Fruit fly (Drosophila melanogaster) Kc167 (cell line): Measurements from ENCODE around the gene Cka.

Experiments used
- Myc ChIP-seq: fragments of >200 bp; optimal IDR thresholded peaks from 2 replicates; lab custom pipeline; 2017; ENCODE audit warnings: missing external identifiers
- Sin3A ChIP-seq: fragments of >200 bp; optimal IDR thresholded peaks from 2 replicates; lab custom pipeline; 2018; ENCODE audit warnings: missing external identifiers
- h ChIP-seq: fragments of >200 bp; optimal IDR thresholded peaks from 3 replicates; lab custom pipeline; 2018; ENCODE audit warnings: missing external identifiers
- insv ChIP-seq: fragments of >200 bp; optimal IDR thresholded peaks from 3 replicates; lab custom pipeline; 2018; ENCODE audit warnings: missing external identifiers
- psq ChIP-seq: fragments of >200 bp; optimal IDR thresholded peaks from 2 replicates; lab custom pipeline; 2017; ENCODE audit warnings: missing external identifiers
- ttk ChIP-seq: sonication (Bioruptor generic); optimal IDR thresholded peaks from 2 replicates; lab custom pipeline; 2017; ENCODE audit warnings: missing external identifiers

The Cka gene

dm6 chr2L:7997290-7998079 is 33.0 kb upstream of the Cka start:
- no peak for TF ChIP-seq Myc
- no peak for TF ChIP-seq ttk (lab: Kevin White, UChicago)
- no peak for TF ChIP-seq h (lab: Kevin White, UChicago)
- TF ChIP-seq Sin3A (lab: Kevin White, UChicago), result no peak
- TF ChIP-seq insv (lab: Kevin White, UChicago), result no peak
- TF ChIP-seq psq (lab: Kevin White, UChicago), result no peak

- TF ChIP-seq Sin3A (lab: Kevin White, UChicago) (no peak), psq (lab: Kevin White, UChicago) (no peak), h (lab: Kevin White, UChicago) (no peak), insv (lab: Kevin White, UChicago) (no peak), ttk (lab: Kevin White, UChicago) (no peak), Myc (no peak)
These were observed 32.5 kb upstream of the Cka start, which contains the start of gene CG7227 for dm6 chr2L:7998080-7998457. TSS of gene CG7227 (minus strand) at chr2L:7998151.

dm6 chr2L:7998655-7999054 is 31.9 kb upstream of the Cka start, which contains the start of gene Sirup:
TSS of gene Sirup (plus strand) at chr2L:7998869.
- TF ChIP-seq psq (lab: Kevin White, UChicago), result no peak
- TF ChIP-seq Sin3A (lab: Kevin White, UChicago), result no peak
- TF ChIP-seq h (lab: Kevin White, UChicago), result no peak
- no peak for TF ChIP-seq Myc
- TF ChIP-seq insv (lab: Kevin White, UChicago), result no peak
- TF ChIP-seq ttk (lab: Kevin White, UChicago), result no peak

dm6 chr2L:8000578-8001040 is 29.9 kb upstream of the Cka start:
- no peak for TF ChIP-seq ttk (lab: Kevin White, UChicago)
- no peak for TF ChIP-seq Sin3A (lab: Kevin White, UChicago)
- no peak for TF ChIP-seq h (lab: Kevin White, UChicago)
- TF ChIP-seq Myc, result no peak
- TF ChIP-seq insv (lab: Kevin White, UChicago), result no peak
- no peak for TF ChIP-seq psq (lab: Kevin White, UChicago)

- TF ChIP-seq psq (lab: Kevin White, UChicago) (no peak), insv (lab: Kevin White, UChicago) (no peak), Myc (no peak), ttk (lab: Kevin White, UChicago) (no peak), Sin3A (lab: Kevin White, UChicago) (no peak), h (lab: Kevin White, UChicago) (no peak)
These were observed 28.6 kb upstream of the Cka start for dm6 chr2L:8001694-8002627.

dm6 chr2L:8004072-8004471 is 26.4 kb upstream of the Cka start, which contains the start of gene Wwox:
TSS of gene Wwox (minus strand) at chr2L:8004286.
- TF ChIP-seq Sin3A (lab: Kevin White, UChicago), result no peak
- no peak for TF ChIP-seq psq (lab: Kevin White, UChicago)
- no peak for TF ChIP-seq ttk (lab: Kevin White, UChicago)
- no peak for TF ChIP-seq h (lab: Kevin White, UChicago)
- TF ChIP-seq insv (lab: Kevin White, UChicago), result no peak
- TF ChIP-seq Myc, result no peak

- no peak for TF ChIP-seq psq (lab: Kevin White, UChicago)
- TF ChIP-seq insv (lab: Kevin White, UChicago), result no peak
- TF ChIP-seq Sin3A (lab: Kevin White, UChicago), result no peak
- TF ChIP-seq ttk (lab: Kevin White, UChicago), result no peak
- no peak for TF ChIP-seq Myc
- TF ChIP-seq h (lab: Kevin White, UChicago), result no peak
These were observed 24.5 kb upstream of the Cka start for dm6 chr2L:8006038-8006437.

dm6 chr2L:8007160-8007876 is 23.2 kb upstream of the Cka start, which contains the start of gene Spn28Dc:
TSS of gene Spn28Dc (minus strand) at chr2L:8007210.
- TF ChIP-seq insv (lab: Kevin White, UChicago) (no peak), h (lab: Kevin White, UChicago) (no peak), Myc (no peak), Sin3A (lab: Kevin White, UChicago) (no peak), psq (lab: Kevin White, UChicago) (no peak), ttk (lab: Kevin White, UChicago) (no peak)

dm6 chr2L:8009283-8010211 is 21.0 kb upstream of the Cka start, which contains the start of gene CG12560:
TSS of gene CG12560 (minus strand) at chr2L:8009477.
- no peak for TF ChIP-seq Sin3A (lab: Kevin White, UChicago)
- TF ChIP-seq h (lab: Kevin White, UChicago), result no peak
- TF ChIP-seq psq (lab: Kevin White, UChicago), result no peak
- no peak for TF ChIP-seq Myc
- TF ChIP-seq ttk (lab: Kevin White, UChicago), result no peak
- TF ChIP-seq insv (lab: Kevin White, UChicago), result no peak
